Worm (Caenorhabditis elegans): ENCODE measurements around the gene F21D5.6.

The F21D5.6 gene

ce11 chrIV:8691486-8691885, 49.7 kb downstream of the F21D5.6 start, which contains the start of the genes hst-1 and ints-6 (continued):
- no peak for TF ChIP-seq sox-4 (tag; optimal IDR thresholded peaks at IDR 0.05)
- no peak for TF ChIP-seq lin-11 (tag; optimal IDR thresholded peaks at IDR 0.05)
- TF ChIP-seq tbx-7 (tag; optimal IDR thresholded peaks at IDR 0.05): no peak
- TF ChIP-seq tbx-2 (tag; optimal IDR thresholded peaks at IDR 0.05): no peak
